Worm (Caenorhabditis elegans) whole organism, young adult: Measurements from ENCODE around the gene F13H10.3.

Source experiments
- B0261.1 ChIP-seq: sonication (generic microtip); optimal IDR thresholded peaks from 2 replicates; lab custom pipeline; 2016; ENCODE audit warnings: mild to moderate bottlenecking, missing genetic modification characterization, moderate library complexity, missing compliant biosample characterization
- C06A6.2 ChIP-seq: fragments of 200-800 bp; sonication (Bioruptor generic); conservative IDR thresholded peaks from 2 replicates; pipeline ENCODE4 v1.3.6; 2022; ENCODE audit warnings: missing genetic modification characterization, missing compliant biosample characterization
- F57C9.4 ChIP-seq: sonication (generic microtip); optimal IDR thresholded peaks from 2 replicates; lab custom pipeline; 2017; ENCODE audit warnings: mild to moderate bottlenecking, missing genetic modification characterization, missing compliant biosample characterization
- K12H6.12 ChIP-seq: fragments of 200-800 bp; sonication (Bioruptor generic); optimal IDR thresholded peaks from 2 replicates; lab custom pipeline; 2018; ENCODE audit warnings: mild to moderate bottlenecking, missing genetic modification characterization, missing compliant biosample characterization
- T07F8.4 ChIP-seq: sonication (generic microtip); optimal IDR thresholded peaks from 2 replicates; lab custom pipeline; 2016; ENCODE audit warnings: mild to moderate bottlenecking, missing genetic modification characterization, moderate library complexity, missing compliant biosample characterization
- Y53F4B.3 ChIP-seq: fragments of 200-800 bp; sonication (Bioruptor generic); IDR thresholded peaks from 2 replicates; pipeline ENCODE4 v1.3.6; 2022; ENCODE audit warnings: missing genetic modification reagents, missing genetic modification characterization, missing compliant biosample characterization
- Y56A3A.18 ChIP-seq: fragments of 200-800 bp; sonication (Bioruptor generic); IDR thresholded peaks from 2 replicates; pipeline ENCODE4 v1.3.6; 2022; ENCODE audit warnings: missing genetic modification reagents, missing genetic modification characterization, missing compliant biosample characterization
- athp-1 ChIP-seq: sonication (generic microtip); optimal IDR thresholded peaks from 2 replicates; lab custom pipeline; 2017; ENCODE audit warnings: mild to moderate bottlenecking, missing genetic modification characterization, missing compliant biosample characterization
- bed-1 ChIP-seq: fragments of 200-800 bp; sonication (Bioruptor generic); IDR thresholded peaks from 2 replicates; pipeline ENCODE4 v1.3.6; 2022; ENCODE audit warnings: missing genetic modification reagents, missing genetic modification characterization, missing compliant biosample characterization
- ccch-3 ChIP-seq: fragments of 200-800 bp; sonication (Bioruptor generic); optimal IDR thresholded peaks from 2 replicates; lab custom pipeline; 2018; ENCODE audit warnings: mild to moderate bottlenecking, missing genetic modification characterization, missing compliant biosample characterization
- cebp-1 ChIP-seq, 2 experiments: fragments of 200-800 bp in 1 of 2; sonication (Bioruptor generic) in 1 of 2; sonication (generic microtip) in 1 of 2; IDR thresholded peaks in 1 of 2; optimal IDR thresholded peaks in 1 of 2; 2 replicates each; pipeline versions ENCODE4 v1.3.6 to Lab custom; 2017 to 2022; ENCODE audit warnings: missing compliant biosample characterization in 2 of 2, missing genetic modification characterization in 2 of 2, mild to moderate bottlenecking in 1 of 2, missing genetic modification reagents in 1 of 2, moderate library complexity in 1 of 2
- cebp-2 ChIP-seq: fragments of 200-800 bp; sonication (Bioruptor generic); IDR thresholded peaks from 2 replicates; pipeline ENCODE4 v1.3.6; 2022; ENCODE audit warnings: missing genetic modification characterization, missing compliant biosample characterization
- ceh-27 ChIP-seq: fragments of 200-800 bp; sonication (Bioruptor generic); optimal IDR thresholded peaks from 2 replicates; lab custom pipeline; 2018; ENCODE audit warnings: mild to moderate bottlenecking, missing genetic modification characterization, moderate library complexity, missing compliant biosample characterization
- dox-1 ChIP-seq: fragments of 200-800 bp; sonication (Bioruptor generic); IDR thresholded peaks from 2 replicates; pipeline ENCODE4 v1.3.6; 2022; ENCODE audit warnings: missing genetic modification reagents, missing genetic modification characterization, missing compliant biosample characterization
- egl-44 ChIP-seq: fragments of 200-800 bp; sonication (Bioruptor generic); IDR thresholded peaks from 2 replicates; pipeline ENCODE4 v1.3.6; 2022; ENCODE audit warnings: missing genetic modification reagents, missing genetic modification characterization, missing compliant biosample characterization
- egrh-3 ChIP-seq: fragments of 200-800 bp; sonication (Bioruptor generic); IDR thresholded peaks from 2 replicates; pipeline ENCODE4 v1.3.6; 2022; ENCODE audit warnings: missing genetic modification reagents, missing genetic modification characterization, missing compliant biosample characterization
- let-607 ChIP-seq, 2 experiments: fragments of 200-800 bp in 1 of 2; sonication (Bioruptor generic) in 1 of 2; sonication (generic microtip) in 1 of 2; optimal IDR thresholded peaks; 2 replicates each; lab custom pipeline; 2016 to 2018; ENCODE audit warnings: mild to moderate bottlenecking in 2 of 2, missing compliant biosample characterization in 2 of 2, missing genetic modification characterization in 2 of 2, moderate library complexity in 2 of 2, missing genotype in 1 of 2
- lin-35 ChIP-seq, 3 experiments: fragments of 150-350 bp in 2 of 3; sonication (generic microtip) in 1 of 3; optimal IDR thresholded peaks; 2 replicates each; lab custom pipeline; 2014 to 2018; ENCODE audit warnings: missing biosample characterization in 3 of 3, missing genetic modification characterization in 3 of 3, missing genetic modification reagents in 3 of 3
- nhr-120 ChIP-seq: fragments of 200-800 bp; sonication (Bioruptor generic); IDR thresholded peaks from 2 replicates; pipeline ENCODE4 v1.3.6; 2022; ENCODE audit warnings: missing genetic modification characterization, missing compliant biosample characterization
- pbrm-1 ChIP-seq: fragments of 200-800 bp; sonication (Bioruptor generic); IDR thresholded peaks from 2 replicates; pipeline ENCODE4 v1.3.6; 2022; ENCODE audit warnings: missing genetic modification reagents, missing genetic modification characterization, missing compliant biosample characterization
- sdz-38 ChIP-seq: sonication (generic microtip); optimal IDR thresholded peaks from 2 replicates; lab custom pipeline; 2016; ENCODE audit warnings: missing genotype, missing genetic modification characterization, missing compliant biosample characterization
- sea-2 ChIP-seq: fragments of 200-800 bp; sonication (Bioruptor generic); IDR thresholded peaks from 2 replicates; pipeline ENCODE4 v1.3.6; 2022; ENCODE audit warnings: missing genetic modification characterization, missing compliant biosample characterization
- somi-1 ChIP-seq: fragments of 200-800 bp; sonication (Bioruptor generic); optimal IDR thresholded peaks from 2 replicates; lab custom pipeline; 2018; ENCODE audit warnings: mild to moderate bottlenecking, missing genetic modification characterization, missing compliant biosample characterization
- tbp1 ChIP-seq: fragments of 200-800 bp; sonication (Bioruptor generic); optimal IDR thresholded peaks from 2 replicates; lab custom pipeline; 2018; ENCODE audit warnings: mild to moderate bottlenecking, missing genetic modification characterization, missing compliant biosample characterization
- unc-130 ChIP-seq: sonication (generic microtip); optimal IDR thresholded peaks from 2 replicates; lab custom pipeline; 2016; ENCODE audit warnings: missing genetic modification reagents, missing genetic modification characterization, missing compliant biosample characterization
- unc-62 ChIP-seq: fragments of 150-350 bp; optimal IDR thresholded peaks from 2 replicates; lab custom pipeline; 2014; ENCODE audit warnings: missing biosample characterization, missing genetic modification reagents, missing genetic modification characterization
- xnd-1 ChIP-seq: sonication (generic microtip); optimal IDR thresholded peaks from 2 replicates; lab custom pipeline; 2016; ENCODE audit warnings: missing genotype, missing genetic modification reagents, missing genetic modification characterization, missing compliant biosample characterization
- zfh-2 ChIP-seq: fragments of 200-800 bp; sonication (Bioruptor generic); conservative IDR thresholded peaks from 2 replicates; pipeline ENCODE4 v1.3.6; 2022; ENCODE audit warnings: missing genetic modification reagents, missing genetic modification characterization, missing compliant biosample characterization
- ztf-22 ChIP-seq: fragments of 200-800 bp; sonication (Bioruptor generic); optimal IDR thresholded peaks from 2 replicates; lab custom pipeline; 2018; ENCODE audit warnings: mild to moderate bottlenecking, missing genetic modification characterization, moderate library complexity, missing compliant biosample characterization

Gene F13H10.3

DNA sequence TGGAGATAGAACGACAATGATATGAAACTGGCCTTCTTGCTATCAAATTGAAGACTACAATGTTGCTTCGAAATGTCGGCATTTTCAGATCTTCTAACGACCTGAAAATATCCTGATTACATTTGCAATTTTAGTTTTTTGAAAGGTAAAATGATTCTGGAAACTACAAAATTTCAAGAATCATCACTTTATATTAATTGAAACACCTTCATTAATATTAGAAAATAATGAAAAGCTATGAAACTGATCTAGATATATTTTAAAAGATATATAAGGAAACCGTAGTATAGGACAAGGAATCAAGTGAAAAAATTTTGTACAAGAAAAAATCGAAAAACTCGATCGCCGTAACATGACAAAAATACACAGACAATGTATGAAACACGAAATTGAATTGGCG is 3.8 kb downstream of the F13H10.3 start, which contains the start of gene ndx-9:
ndx-9 (minus strand) TSS at position 101 of the 400 bp plus-strand sequence.
- TF ChIP-seq xnd-1 (tag; lab: Kevin White, UChicago): no peak
- no peak for TF ChIP-seq tbp1 (GFP tag; lab: Kevin White, UChicago)

ce11 chrIV:11009928-11010327 is 5.8 kb downstream of the F13H10.3 start:
- TF ChIP-seq Y53F4B.3 (GFP tag; lab: Robert Waterston, UW) (no peak), Y56A3A.18 (no peak), unc-62 (GFP tag; lab: Kevin White, UChicago) (no peak), unc-130 (GFP tag; lab: Kevin White, UChicago) (no peak), xnd-1 (tag; lab: Kevin White, UChicago) (no peak), B0261.1 (no peak), pbrm-1 (GFP tag; lab: Robert Waterston, UW) (0 out of 2 replicates have a peak, but pooled peaks have one; percentile 5), dox-1 (no peak)

- no peak for TF ChIP-seq athp-1 (tag; lab: Kevin White, UChicago)
- TF ChIP-seq unc-62 (GFP tag; lab: Kevin White, UChicago): no peak
- TF ChIP-seq zfh-2 (GFP tag; lab: Robert Waterston, UW): no peak
- no peak for TF ChIP-seq nhr-120
- TF ChIP-seq let-607 (tag; optimal IDR thresholded peaks at IDR 0.05; lab: Kevin White, UChicago): no peak
- no peak for TF ChIP-seq cebp-2 (GFP tag; lab: Robert Waterston, UW)
- no peak for TF ChIP-seq egl-44 (GFP tag; lab: Robert Waterston, UW)
- TF ChIP-seq lin-35 (GFP tag; optimal IDR thresholded peaks at IDR 0.05; lab: Kevin White, UChicago): no peak
- TF ChIP-seq bed-1 (GFP tag; lab: Robert Waterston, UW): no peak
- TF ChIP-seq Y56A3A.18: no peak
- no peak for TF ChIP-seq sdz-38
Observed at ce11 chrIV:11008996-11009395, 6.8 kb downstream of the F13H10.3 start, which contains the start of gene F13H10.6. TSS of gene F13H10.6 (plus strand) at chrIV:11009296.

DNA sequence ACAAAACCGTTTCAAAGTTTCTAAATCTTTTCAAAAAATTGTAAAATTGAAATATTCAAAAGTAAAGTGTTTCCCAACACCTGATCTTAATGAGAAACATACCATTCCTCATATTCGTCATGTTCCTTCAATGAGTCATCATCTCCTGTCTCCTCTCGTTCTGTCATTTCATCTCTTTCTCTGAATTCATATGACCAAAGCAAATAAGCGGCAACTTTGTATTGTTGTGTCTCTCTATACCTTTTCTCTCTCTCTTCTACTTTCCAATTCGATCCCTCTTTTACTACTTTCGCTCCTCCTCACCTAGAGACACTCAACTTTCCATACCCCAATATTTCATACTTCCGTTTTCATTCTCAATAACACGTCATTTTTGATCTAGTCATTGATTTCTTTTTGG is 7.5 kb downstream of the F13H10.3 start:
- TF ChIP-seq cebp-1 (GFP tag; IDR thresholded peaks at IDR 0.05; lab: Robert Waterston, UW) (no peak), cebp-1 (tag; optimal IDR thresholded peaks at IDR 0.05; lab: Kevin White, UChicago) (peak; percentile 31), zfh-2 (GFP tag; lab: Robert Waterston, UW) (no peak), C06A6.2 (GFP tag; lab: Robert Waterston, UW) (no peak), ceh-27 (GFP tag; lab: Kevin White, UChicago) (peak; percentile 54)

- TF ChIP-seq sea-2 (no peak), ztf-22 (GFP tag; lab: Kevin White, UChicago) (no peak), ccch-3 (GFP tag; lab: Kevin White, UChicago) (no peak), F57C9.4 (tag; lab: Kevin White, UChicago) (no peak), egrh-3 (GFP tag; lab: Robert Waterston, UW) (no peak), K12H6.12 (tag; lab: Kevin White, UChicago) (no peak), somi-1 (no peak)
- TF ChIP-seq, all 124 proteins: peak for 0
Observed at ce11 chrIV:11006868-11007267, 8.9 kb downstream of the F13H10.3 start.

DNA sequence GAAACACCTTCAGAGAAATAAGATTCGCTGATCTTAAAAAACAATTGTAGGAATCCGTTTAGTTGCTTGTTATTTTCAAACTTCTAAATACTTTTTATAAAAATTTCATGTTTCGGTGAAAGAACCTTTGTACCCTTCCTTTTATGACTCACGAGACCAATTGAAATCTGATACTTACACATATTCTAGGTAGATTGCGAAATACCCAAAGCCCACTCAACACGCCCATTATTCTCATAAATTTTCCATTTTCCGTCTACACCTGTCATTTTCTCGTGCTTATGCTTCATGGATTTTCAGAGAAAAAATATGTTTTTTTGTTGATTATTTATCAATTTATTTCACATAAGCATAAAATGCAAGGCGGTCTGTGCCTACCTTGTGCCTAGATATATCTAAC is 9.4 kb downstream of the F13H10.3 start:
- TF ChIP-seq T07F8.4 (tag; lab: Kevin White, UChicago) (no peak), cebp-1 (GFP tag; IDR thresholded peaks at IDR 0.05; lab: Robert Waterston, UW) (peak; percentile 76), cebp-1 (tag; optimal IDR thresholded peaks at IDR 0.05; lab: Kevin White, UChicago) (peak; percentile 94)
